Worm (Caenorhabditis elegans) whole organism, young adult: ENCODE results near the gene C05D11.13.

ENCODE experiments used
- D2030.7 ChIP-seq: fragments of 200-800 bp; sonication (Bioruptor generic); IDR thresholded peaks from 2 replicates; pipeline ENCODE4 v1.3.6; 2022; ENCODE audit warnings: missing genetic modification reagents, missing genetic modification characterization, missing compliant biosample characterization
- K11D2.4 ChIP-seq: fragments of 200-800 bp; sonication (Bioruptor generic); IDR thresholded peaks from 2 replicates; pipeline ENCODE4 v1.3.6; 2022; ENCODE audit warnings: missing genetic modification reagents, missing genetic modification characterization, missing compliant biosample characterization
- Y53G8AR.9 ChIP-seq: fragments of 200-800 bp; sonication (Bioruptor generic); conservative IDR thresholded peaks from 2 replicates; pipeline ENCODE4 v1.3.6; 2022; ENCODE audit warnings: missing genetic modification reagents, missing genetic modification characterization, missing compliant biosample characterization
- attf-6 ChIP-seq: fragments of 200-800 bp; sonication (Bioruptor generic); IDR thresholded peaks from 2 replicates; pipeline ENCODE4 v1.3.6; 2022; ENCODE audit warnings: missing genetic modification reagents, missing genetic modification characterization, missing compliant biosample characterization
- ceh-27 ChIP-seq: fragments of 200-800 bp; sonication (Bioruptor generic); optimal IDR thresholded peaks from 2 replicates; lab custom pipeline; 2018; ENCODE audit warnings: mild to moderate bottlenecking, missing genetic modification characterization, moderate library complexity, missing compliant biosample characterization
- hsf-1 ChIP-seq: fragments of 200-800 bp; sonication (Bioruptor generic); IDR thresholded peaks from 2 replicates; pipeline ENCODE4 v1.3.6; 2022; ENCODE audit warnings: missing genetic modification reagents, missing genetic modification characterization, missing compliant biosample characterization
- nfya-1 ChIP-seq: sonication (generic microtip); optimal IDR thresholded peaks from 2 replicates; lab custom pipeline; 2017; ENCODE audit warnings: antibody characterized with exemption, missing compliant biosample characterization, missing genetic modification characterization, borderline replicate concordance; ENCODE audit not compliant: insufficient read depth
- nfyb-1 ChIP-seq: fragments of 200-800 bp; sonication (Bioruptor generic); IDR thresholded peaks from 2 replicates; pipeline ENCODE4 v1.3.6; 2022; ENCODE audit warnings: missing genetic modification reagents, missing genetic modification characterization, missing compliant biosample characterization
- rec-8 ChIP-seq, 2 experiments: sonication (generic microtip); optimal IDR thresholded peaks; 2 replicates each; lab custom pipeline; 2016; ENCODE audit warnings: mild to moderate bottlenecking in 2 of 2, missing genetic modification characterization in 2 of 2, missing genetic modification reagents in 2 of 2, missing genotype in 2 of 2, missing biosample characterization in 1 of 2, missing compliant biosample characterization in 1 of 2, moderate library complexity in 1 of 2
- snpc-3.4 ChIP-seq: sonication (generic microtip); optimal IDR thresholded peaks from 2 replicates; lab custom pipeline; 2017; ENCODE audit warnings: missing genetic modification characterization, mild to moderate bottlenecking, missing compliant biosample characterization, antibody characterized with exemption, moderate library complexity, missing genotype, missing genetic modification reagents
- unc-62 ChIP-seq: fragments of 150-350 bp; optimal IDR thresholded peaks from 2 replicates; lab custom pipeline; 2014; ENCODE audit warnings: missing biosample characterization, missing genetic modification reagents, missing genetic modification characterization

- TF ChIP-seq K11D2.4 (GFP tag; lab: Robert Waterston, UW): no peak
- no peak for TF ChIP-seq D2030.7
- no peak for TF ChIP-seq hsf-1 (GFP tag; lab: Robert Waterston, UW)
- no peak for TF ChIP-seq rec-8 (tag; optimal IDR thresholded peaks at IDR 0.05; lab: Kevin White, UChicago)
- TF ChIP-seq Y53G8AR.9 (GFP tag; lab: Robert Waterston, UW): no peak
- no peak for TF ChIP-seq unc-62 (GFP tag; lab: Kevin White, UChicago)
- no peak for TF ChIP-seq attf-6 (GFP tag; lab: Robert Waterston, UW)
- TF ChIP-seq nfyb-1 (GFP tag; lab: Robert Waterston, UW): no peak
- no peak for TF ChIP-seq ceh-27 (GFP tag; lab: Kevin White, UChicago)
- no peak for TF ChIP-seq snpc-3.4 (tag; lab: Kevin White, UChicago)
- TF ChIP-seq nfya-1 (tag; lab: Kevin White, UChicago): no peak
Measured at ce11 chrIII:6395706-6396232, 48.6 kb downstream of the C05D11.13 start, which contains the start of gene oatr-1.
